Fruit fly (Drosophila melanogaster) whole organism, larva: ENCODE results near the gene CG6688.

ENCODE experiments used
- noc ChIP-seq: fragments of 200-800 bp; sonication (Bioruptor generic); optimal IDR thresholded peaks from 3 replicates; lab custom pipeline; 2019; ENCODE audit warnings: missing biosample characterization, mild to moderate bottlenecking, missing genetic modification characterization, moderate library complexity

Gene CG6688

DNA sequence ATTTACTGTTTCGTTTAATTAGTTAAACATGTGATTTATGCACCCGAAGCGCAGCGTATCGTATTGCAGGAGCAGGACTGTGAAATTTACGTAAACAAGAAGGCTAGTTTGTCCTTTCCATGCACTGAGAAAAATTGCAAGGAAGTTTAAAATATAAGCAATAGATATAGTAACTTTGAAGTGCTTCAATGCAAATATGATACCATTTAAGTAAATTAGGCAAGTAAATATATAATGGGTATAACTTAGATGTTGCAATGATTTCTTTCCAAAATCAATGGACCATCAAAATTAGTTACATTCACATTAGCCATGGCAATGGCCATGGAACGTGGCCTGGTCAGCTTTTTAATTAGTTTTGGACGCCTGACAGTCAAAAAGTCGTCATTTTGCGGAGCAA, 18.7 kb downstream of the CG6688 start:
- no peak for TF ChIP-seq noc (tag; lab: Kevin White, UChicago)

dm6 chr3R:23035463-23035862, 23.3 kb downstream of the CG6688 start, which contains the start of gene CG13833:
Gene CG13833, minus strand, starts transcription at chr3R:23035563.
- no peak for TF ChIP-seq noc (tag; lab: Kevin White, UChicago)

dm6 chr3R:23036321-23036720, 24.1 kb downstream of the CG6688 start:
- TF ChIP-seq noc (tag; lab: Kevin White, UChicago), result no peak

dm6 chr3R:23038062-23038461, 25.9 kb downstream of the CG6688 start:
- TF ChIP-seq noc (tag; lab: Kevin White, UChicago), result no peak

dm6 chr3R:23041941-23042340, 29.7 kb downstream of the CG6688 start, which contains the start of gene CG13838:
Gene CG13838, plus strand, starts transcription at chr3R:23042241.
- no peak for TF ChIP-seq noc (tag; lab: Kevin White, UChicago)

DNA sequence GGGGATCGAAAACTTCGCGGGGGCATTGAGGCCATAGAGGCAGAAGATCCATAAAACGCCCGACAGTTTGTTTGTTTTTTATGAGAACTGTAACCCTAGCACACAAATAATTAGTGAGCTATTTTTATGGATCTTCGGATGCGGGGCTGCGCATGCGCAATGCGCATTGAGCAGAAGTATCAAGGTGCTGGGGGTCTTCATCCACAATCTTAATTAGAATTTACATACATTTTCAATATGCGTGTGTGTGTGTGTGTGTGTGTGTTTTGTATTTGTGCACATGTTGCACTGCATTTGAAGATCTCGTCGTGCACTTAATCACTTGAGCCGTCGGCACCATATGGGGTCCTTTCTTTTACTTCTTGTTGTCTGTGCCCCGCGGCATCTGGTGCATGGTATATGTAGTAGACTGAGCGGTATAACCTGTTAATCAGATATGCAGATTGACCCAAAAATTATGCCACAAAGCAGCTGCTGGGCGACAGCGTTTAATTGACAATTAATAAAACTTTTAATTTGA, 30.6 kb downstream of the CG6688 start:
- no peak for TF ChIP-seq noc (tag; lab: Kevin White, UChicago)

DNA sequence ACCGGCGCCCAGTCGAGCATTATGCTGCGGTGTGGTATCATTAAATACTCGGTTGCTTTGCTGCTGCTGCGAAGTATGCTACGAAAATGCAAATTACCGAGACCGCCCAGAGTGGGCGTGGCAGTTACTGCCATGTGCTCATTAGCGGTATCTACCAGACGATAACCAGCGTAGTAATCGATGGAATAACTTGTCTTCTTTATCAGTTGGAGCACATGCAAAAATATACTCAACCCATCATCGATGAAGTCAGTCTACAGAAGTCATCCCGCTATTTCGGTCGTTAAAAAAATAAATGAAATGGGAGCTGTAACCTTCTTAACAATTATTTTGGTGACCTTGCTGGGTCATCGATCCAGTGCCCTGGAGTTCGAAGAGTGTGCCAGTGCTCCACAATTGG, 31.5 kb downstream of the CG6688 start, which contains the start of gene CG13837:
CG13837 (plus strand) TSS at position 301 of the 400 bp plus-strand sequence.
- no peak for TF ChIP-seq noc (tag; lab: Kevin White, UChicago)

DNA sequence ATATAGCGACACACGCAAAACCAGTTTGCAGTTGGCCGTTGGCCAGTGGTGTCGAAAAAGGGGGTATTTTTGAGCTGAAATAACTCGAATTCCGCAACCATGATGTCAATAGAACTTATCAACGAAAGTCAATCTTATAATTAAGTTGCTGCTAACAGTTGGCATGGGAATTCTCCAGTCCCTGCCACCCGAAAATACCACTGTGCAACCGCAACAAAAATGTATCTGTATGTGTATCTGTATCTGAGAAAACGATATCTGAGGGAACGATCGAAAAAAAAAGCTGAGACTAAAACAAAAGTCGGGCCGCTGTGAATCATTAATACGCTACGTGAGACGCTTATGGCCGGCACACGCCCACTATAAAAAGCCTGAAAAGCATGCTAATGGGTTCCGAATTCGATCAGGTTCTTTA, 34.3 kb downstream of the CG6688 start:
- TF ChIP-seq noc (tag; lab: Kevin White, UChicago), result peak; percentile 81

DNA sequence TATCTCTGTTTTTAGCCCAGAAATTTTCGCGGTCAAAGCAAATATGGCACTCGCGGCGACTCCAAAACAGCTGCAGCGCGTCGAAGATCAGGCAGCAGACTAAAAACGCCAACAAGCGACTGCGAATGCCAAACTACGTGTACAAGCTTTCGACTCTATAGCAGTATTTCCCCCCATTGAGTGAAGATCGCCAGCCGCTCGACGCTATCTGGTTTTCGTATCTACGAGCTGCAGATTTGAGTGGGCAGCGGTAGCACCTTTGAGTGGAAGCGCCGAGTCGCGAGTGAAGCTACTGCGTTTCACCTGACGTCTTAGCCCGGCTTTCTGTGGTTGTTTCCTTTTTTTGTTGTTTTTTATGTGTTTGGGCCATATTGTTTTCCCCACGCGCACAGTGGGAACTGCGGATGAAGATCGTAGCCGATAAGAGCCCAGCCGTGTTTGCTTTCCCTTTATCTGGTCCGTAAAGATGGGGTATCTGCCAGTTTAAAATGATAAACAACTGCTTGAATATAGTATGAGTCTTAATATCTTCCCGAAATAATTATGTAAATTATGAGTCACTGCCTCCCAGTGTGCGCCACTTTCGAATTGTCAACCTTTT, 36.0 kb downstream of the CG6688 start, which contains the start of gene CG17121:
CG17121 (minus strand) TSS at position 126 of the 601 bp plus-strand sequence.
- TF ChIP-seq noc (tag; lab: Kevin White, UChicago), result no peak

dm6 chr3R:23048690-23049118, 36.5 kb downstream of the CG6688 start:
- TF ChIP-seq noc (tag; lab: Kevin White, UChicago), result peak; percentile 43

dm6 chr3R:23051639-23052125, 39.5 kb downstream of the CG6688 start, which contains the start of gene Gr94a:
Gene Gr94a, plus strand, starts transcription at chr3R:23051689.
- no peak for TF ChIP-seq noc (tag; lab: Kevin White, UChicago)

- TF ChIP-seq noc (tag; lab: Kevin White, UChicago), result no peak
Observed at dm6 chr3R:23053135-23053730, 41.0 kb downstream of the CG6688 start.

DNA sequence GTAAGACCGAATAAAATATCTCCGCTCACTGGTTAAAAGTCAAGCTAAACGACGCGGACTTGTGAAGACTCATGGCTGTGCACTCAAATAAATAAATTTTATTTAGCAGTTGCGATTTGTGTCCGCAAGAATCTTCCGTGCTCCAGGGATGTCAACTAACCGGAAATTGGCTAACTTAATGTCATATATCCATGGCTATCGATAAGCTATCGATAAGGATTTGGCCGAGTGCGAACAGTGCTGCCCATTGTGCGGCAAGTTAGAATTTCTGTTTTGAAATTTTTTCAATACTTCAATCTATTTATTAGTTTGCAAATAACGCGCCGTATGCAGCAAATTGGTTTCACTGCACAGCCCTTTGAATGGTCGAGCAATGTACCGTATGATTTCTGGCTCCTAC, 41.7 kb downstream of the CG6688 start, which contains the start of gene p53:
p53 (minus strand) TSS at position 147 of the 400 bp plus-strand sequence.
- TF ChIP-seq noc (tag; lab: Kevin White, UChicago), result no peak

- no peak for TF ChIP-seq noc (tag; lab: Kevin White, UChicago)
Observed at dm6 chr3R:23056113-23056512, 43.9 kb downstream of the CG6688 start.

dm6 chr3R:23056753-23057152, 44.5 kb downstream of the CG6688 start:
- TF ChIP-seq noc (tag; lab: Kevin White, UChicago), result no peak

- TF ChIP-seq noc (tag; lab: Kevin White, UChicago), result no peak
Observed at dm6 chr3R:23057390-23057789, 45.2 kb downstream of the CG6688 start.
